Fruit fly (Drosophila melanogaster) S2 (cell line): ENCODE data around the gene gzl.

Source experiments
- CG8478 ChIP-seq: fragments of >200 bp; optimal IDR thresholded peaks from 2 replicates; lab custom pipeline; 2018
- CTCF ChIP-seq, 2 experiments: fragments of >200 bp; optimal IDR thresholded peaks; 2 replicates each; lab custom pipeline; 2018

DNA sequence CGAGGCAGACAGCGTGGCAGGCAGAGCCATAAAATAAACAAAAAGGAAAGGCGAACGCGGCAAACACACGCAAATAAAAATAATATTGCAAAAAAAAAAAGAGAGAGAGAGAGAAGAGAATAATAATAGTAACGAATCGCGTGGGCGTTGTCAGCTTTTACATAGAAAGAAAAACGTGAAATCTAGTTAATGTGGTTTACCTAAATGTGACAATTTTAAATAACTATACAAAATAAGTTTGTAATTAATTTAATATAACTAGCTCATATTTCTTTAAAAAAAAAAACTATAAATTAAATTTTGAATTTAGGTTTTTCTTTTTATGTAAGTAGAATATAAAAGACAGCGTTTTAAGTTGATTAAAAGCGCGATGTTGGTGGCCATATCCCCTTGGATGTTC, 51.2 kb downstream of the gzl start:
- TF ChIP-seq CTCF (optimal IDR thresholded peaks at IDR 0.05; lab: Kevin White, UChicago) (no peak), CG8478 (lab: Kevin White, UChicago) (no peak)
